Fruit fly (Drosophila melanogaster) whole organism, embryonic: Measurements from ENCODE around the gene dome.

ENCODE experiments used
- CG10366 ChIP-seq: fragments of 200-800 bp; sonication (Bioruptor generic); IDR thresholded peaks from 2 replicates; pipeline ENCODE4 v1.3.6; 2022; ENCODE audit warnings: missing biosample characterization, missing genetic modification characterization
- CG14965 ChIP-seq: fragments of 200-800 bp; sonication (Bioruptor generic); optimal IDR thresholded peaks from 2 replicates; lab custom pipeline; 2016; ENCODE audit warnings: missing biosample characterization, missing genetic modification characterization, borderline replicate concordance
- CG17361 ChIP-seq: fragments of 200-800 bp; sonication (Bioruptor generic); IDR thresholded peaks from 3 replicates; pipeline ENCODE4 v1.3.6; 2022; ENCODE audit warnings: missing biosample characterization, missing genetic modification characterization
- CG1792 ChIP-seq: fragments of 200-800 bp; sonication (Bioruptor generic); optimal IDR thresholded peaks from 2 replicates; lab custom pipeline; 2016; ENCODE audit warnings: missing biosample characterization, missing genetic modification characterization
- CG18011 ChIP-seq: fragments of 200-800 bp; sonication (Bioruptor generic); optimal IDR thresholded peaks from 2 replicates; lab custom pipeline; 2017; ENCODE audit warnings: missing biosample characterization, missing genetic modification characterization, mild to moderate bottlenecking, moderate library complexity, missing genotype
- CG2120 ChIP-seq: fragments of 200-800 bp; sonication (Bioruptor generic); optimal IDR thresholded peaks from 3 replicates; lab custom pipeline; 2016; ENCODE audit warnings: missing biosample characterization, missing genetic modification characterization
- CG30020 ChIP-seq: fragments of 200-800 bp; optimal IDR thresholded peaks from 2 replicates; lab custom pipeline; 2019; ENCODE audit warnings: missing biosample characterization, mild to moderate bottlenecking, missing genetic modification characterization, moderate library complexity
- CG30431 ChIP-seq: fragments of 200-800 bp; sonication (Bioruptor generic); optimal IDR thresholded peaks from 2 replicates; lab custom pipeline; 2017; ENCODE audit warnings: missing biosample characterization, missing genetic modification characterization
- CG4282 ChIP-seq: fragments of 200-800 bp; sonication (Bioruptor generic); optimal IDR thresholded peaks from 2 replicates; lab custom pipeline; 2016; ENCODE audit warnings: missing biosample characterization, missing genetic modification characterization
- CG4328 ChIP-seq: fragments of 200-800 bp; sonication (Bioruptor generic); optimal IDR thresholded peaks from 3 replicates; lab custom pipeline; 2017; ENCODE audit warnings: missing biosample characterization, missing genetic modification reagents, missing genetic modification characterization
- CG4360 ChIP-seq: fragments of 200-800 bp; sonication (Bioruptor generic); IDR thresholded peaks from 2 replicates; pipeline ENCODE4 v1.3.6; 2022; ENCODE audit warnings: missing biosample characterization, missing genetic modification characterization
- CG4617 ChIP-seq: fragments of 200-800 bp; sonication (Bioruptor generic); optimal IDR thresholded peaks from 3 replicates; lab custom pipeline; 2016; ENCODE audit warnings: missing biosample characterization, missing genetic modification characterization, borderline replicate concordance
- CG6765 ChIP-seq: fragments of 200-800 bp; sonication (Bioruptor generic); optimal IDR thresholded peaks from 3 replicates; lab custom pipeline; 2017; ENCODE audit warnings: missing biosample characterization, mild to moderate bottlenecking, missing genetic modification characterization
- CG6791 ChIP-seq: fragments of 200-800 bp; sonication (Bioruptor generic); IDR thresholded peaks from 3 replicates; pipeline ENCODE4 v1.3.6; 2022; ENCODE audit warnings: missing biosample characterization, missing genetic modification characterization; ENCODE audit not compliant: partially characterized antibody
- CG7556 ChIP-seq: fragments of 200-800 bp; sonication (Bioruptor generic); optimal IDR thresholded peaks from 2 replicates; lab custom pipeline; 2017; ENCODE audit warnings: missing biosample characterization, mild to moderate bottlenecking, missing genetic modification characterization
- CG7928 ChIP-seq: fragments of 200-800 bp; sonication (Bioruptor generic); optimal IDR thresholded peaks from 2 replicates; lab custom pipeline; 2017; ENCODE audit warnings: missing biosample characterization, mild to moderate bottlenecking, missing genetic modification characterization
- CG9876 ChIP-seq: fragments of 200-800 bp; sonication (Bioruptor generic); optimal IDR thresholded peaks from 2 replicates; lab custom pipeline; 2016; ENCODE audit warnings: missing biosample characterization, missing genetic modification characterization
- CTCF ChIP-seq: fragments of 200-800 bp; sonication (Bioruptor generic); optimal IDR thresholded peaks from 2 replicates; lab custom pipeline; 2017; ENCODE audit warnings: missing biosample characterization, mild to moderate bottlenecking, missing genetic modification characterization, moderate library complexity
- D19A ChIP-seq: fragments of 200-800 bp; optimal IDR thresholded peaks from 3 replicates; lab custom pipeline; 2019; ENCODE audit warnings: missing biosample characterization, mild to moderate bottlenecking, missing genetic modification characterization, moderate library complexity
- Dbx ChIP-seq: fragments of 200-800 bp; sonication (Bioruptor generic); IDR thresholded peaks from 3 replicates; pipeline ENCODE4 v1.3.6; 2022; ENCODE audit warnings: missing biosample characterization, missing genetic modification characterization
- Doc2 ChIP-seq: fragments of 200-800 bp; sonication (Bioruptor generic); IDR thresholded peaks from 2 replicates; pipeline ENCODE4 v1.3.6; 2022; ENCODE audit warnings: missing biosample characterization, missing genetic modification characterization
- H15 ChIP-seq: fragments of 200-800 bp; sonication (Bioruptor generic); IDR thresholded peaks from 3 replicates; pipeline ENCODE4 v1.3.6; 2022; ENCODE audit warnings: missing biosample characterization, missing genetic modification characterization
- Hand ChIP-seq: fragments of 200-800 bp; sonication (Bioruptor generic); optimal IDR thresholded peaks from 2 replicates; lab custom pipeline; 2017; ENCODE audit warnings: mild to moderate bottlenecking, missing biosample characterization, missing genetic modification reagents, missing genetic modification characterization
- HmgD ChIP-seq: fragments of 200-800 bp; sonication (Bioruptor generic); optimal IDR thresholded peaks from 3 replicates; lab custom pipeline; 2016; ENCODE audit warnings: missing biosample characterization, missing genetic modification characterization
- NC2β ChIP-seq: fragments of 200-800 bp; sonication (Bioruptor generic); optimal IDR thresholded peaks from 2 replicates; lab custom pipeline; 2016; ENCODE audit warnings: missing biosample characterization, missing genetic modification characterization
- NFAT ChIP-seq: fragments of 200-800 bp; sonication (Bioruptor generic); IDR thresholded peaks from 2 replicates; pipeline ENCODE4 v1.3.6; 2022; ENCODE audit warnings: missing biosample characterization, missing genetic modification characterization
- Opbp ChIP-seq: fragments of 200-800 bp; sonication (Bioruptor generic); IDR thresholded peaks from 3 replicates; pipeline ENCODE4 v1.3.6; 2022; ENCODE audit warnings: missing biosample characterization, missing genetic modification characterization; ENCODE audit not compliant: partially characterized antibody
- Optix ChIP-seq: fragments of 200-800 bp; sonication (Bioruptor generic); IDR thresholded peaks from 3 replicates; pipeline ENCODE4 v1.3.6; 2022; ENCODE audit warnings: missing biosample characterization, missing genetic modification characterization
- Stat92E ChIP-seq, 3 experiments: fragments of >200 bp in 2 of 3; fragments of 200-800 bp in 1 of 3; sonication (Bioruptor generic) in 1 of 3; optimal IDR thresholded peaks; 2 replicates each; lab custom pipeline; 2017 to 2019; ENCODE audit warnings: missing biosample characterization in 3 of 3, missing genetic modification characterization in 3 of 3, mild to moderate bottlenecking in 1 of 3, moderate library complexity in 1 of 3
- Trl ChIP-seq, 3 experiments: fragments of >200 bp in 2 of 3; fragments of 200-800 bp in 1 of 3; sonication (Bioruptor generic) in 1 of 3; optimal IDR thresholded peaks; 2 replicates in 1 of 3; 3 replicates in 2 of 3; lab custom pipeline; 2016 to 2017; ENCODE audit warnings: missing biosample characterization in 1 of 3, missing genetic modification characterization in 1 of 3
- Xbp1 ChIP-seq: fragments of 200-800 bp; sonication (Bioruptor generic); optimal IDR thresholded peaks from 3 replicates; lab custom pipeline; 2016; ENCODE audit warnings: missing biosample characterization, mild to moderate bottlenecking, missing genetic modification characterization
- ap ChIP-seq: fragments of 200-800 bp; sonication (Bioruptor generic); IDR thresholded peaks from 2 replicates; pipeline ENCODE4 v1.3.6; 2022; ENCODE audit warnings: missing biosample characterization, missing genetic modification characterization
- br ChIP-seq: fragments of >200 bp; optimal IDR thresholded peaks from 2 replicates; lab custom pipeline; 2017
- croc ChIP-seq: fragments of 200-800 bp; sonication (Bioruptor generic); conservative IDR thresholded peaks from 3 replicates; pipeline ENCODE4 v1.3.6; 2022; ENCODE audit warnings: missing biosample characterization, missing genetic modification characterization
- dimm ChIP-seq: fragments of 200-800 bp; sonication (Bioruptor generic); IDR thresholded peaks from 2 replicates; pipeline ENCODE4 v1.3.6; 2022; ENCODE audit warnings: missing biosample characterization, missing genetic modification characterization
- dmrt11E ChIP-seq: fragments of 200-800 bp; sonication (Bioruptor generic); optimal IDR thresholded peaks from 3 replicates; lab custom pipeline; 2018; ENCODE audit warnings: missing biosample characterization, mild to moderate bottlenecking, missing genetic modification characterization, moderate library complexity
- dpn ChIP-seq, 2 experiments: fragments of 200-800 bp; sonication (Bioruptor generic); optimal IDR thresholded peaks; 3 replicates each; lab custom pipeline; 2016; ENCODE audit warnings: missing biosample characterization in 2 of 2, missing genetic modification characterization in 2 of 2
- emc ChIP-seq: fragments of 200-800 bp; sonication (Bioruptor generic); optimal IDR thresholded peaks from 2 replicates; lab custom pipeline; 2016; ENCODE audit warnings: missing biosample characterization, missing genetic modification characterization
- ewg ChIP-seq: fragments of 200-800 bp; sonication (Bioruptor generic); optimal IDR thresholded peaks from 3 replicates; lab custom pipeline; 2017; ENCODE audit warnings: mild to moderate bottlenecking, missing biosample characterization, missing genetic modification reagents, missing genetic modification characterization
- exex ChIP-seq: fragments of 200-800 bp; sonication (Bioruptor generic); optimal IDR thresholded peaks from 4 replicates; lab custom pipeline; 2018; ENCODE audit warnings: missing biosample characterization, mild to moderate bottlenecking, missing genetic modification characterization, moderate library complexity
- gcm ChIP-seq: fragments of 200-800 bp; sonication (Bioruptor generic); optimal IDR thresholded peaks from 2 replicates; lab custom pipeline; 2019; ENCODE audit warnings: missing biosample characterization, mild to moderate bottlenecking, missing genetic modification characterization, moderate library complexity
- h ChIP-seq: fragments of >200 bp; optimal IDR thresholded peaks from 2 replicates; lab custom pipeline; 2017
- jing ChIP-seq: fragments of 200-800 bp; sonication (Bioruptor generic); optimal IDR thresholded peaks from 2 replicates; lab custom pipeline; 2018; ENCODE audit warnings: missing biosample characterization, mild to moderate bottlenecking, missing genetic modification characterization
- mirr ChIP-seq: fragments of 200-800 bp; sonication (Bioruptor generic); optimal IDR thresholded peaks from 3 replicates; lab custom pipeline; 2018; ENCODE audit warnings: missing biosample characterization, mild to moderate bottlenecking, missing genetic modification characterization
- mld ChIP-seq: fragments of 200-800 bp; sonication (Bioruptor generic); IDR thresholded peaks from 3 replicates; pipeline ENCODE4 v1.3.6; 2022; ENCODE audit warnings: missing biosample characterization, missing genetic modification characterization; ENCODE audit not compliant: partially characterized antibody
- oc ChIP-seq: fragments of 200-800 bp; sonication (Bioruptor generic); optimal IDR thresholded peaks from 2 replicates; lab custom pipeline; 2018; ENCODE audit warnings: missing biosample characterization, mild to moderate bottlenecking, missing genetic modification characterization, moderate library complexity
- pum ChIP-seq: fragments of 200-800 bp; sonication (Bioruptor generic); optimal IDR thresholded peaks from 2 replicates; lab custom pipeline; 2016; ENCODE audit warnings: missing biosample characterization, missing genetic modification characterization
- repo ChIP-seq: fragments of 200-800 bp; sonication (Bioruptor generic); optimal IDR thresholded peaks from 2 replicates; lab custom pipeline; 2016; ENCODE audit warnings: missing biosample characterization, missing genetic modification characterization
- sima ChIP-seq: fragments of 200-800 bp; sonication (Bioruptor generic); optimal IDR thresholded peaks from 2 replicates; lab custom pipeline; 2016; ENCODE audit warnings: missing biosample characterization, missing genetic modification characterization
- stc ChIP-seq: fragments of 200-800 bp; sonication (Bioruptor generic); IDR thresholded peaks from 2 replicates; pipeline ENCODE4 v1.3.6; 2022; ENCODE audit warnings: missing biosample characterization, missing genetic modification characterization
- tx ChIP-seq: fragments of 200-800 bp; sonication (Bioruptor generic); optimal IDR thresholded peaks from 2 replicates; lab custom pipeline; 2016; ENCODE audit warnings: missing biosample characterization, missing genetic modification characterization
- vvl ChIP-seq: fragments of 200-800 bp; sonication (Bioruptor generic); IDR thresholded peaks from 2 replicates; pipeline ENCODE4 v1.3.6; 2022; ENCODE audit warnings: missing biosample characterization, missing genetic modification characterization

The dome gene

dm6 chrX:19668405-19668804 is 14.9 kb downstream of the dome start (continued):
- TF ChIP-seq NC2β (peak; percentile 97), Xbp1 (peak; percentile 98), CG1792 (GFP tag; lab: Kevin White, UChicago) (peak; percentile 95), mld (no peak), emc (GFP tag; lab: Kevin White, UChicago) (peak; percentile 78), CG7556 (peak; percentile 95), CG9876 (GFP tag; lab: Kevin White, UChicago) (peak; percentile 98), mirr (GFP tag; lab: Kevin White, UChicago) (peak; percentile 86), CG6765 (GFP tag; lab: Kevin White, UChicago) (peak; percentile 78), HmgD (GFP tag; lab: Kevin White, UChicago) (peak; percentile 92), CG10366 (GFP tag; lab: Robert Waterston, UW) (peak; percentile 97), exex (tag; lab: Kevin White, UChicago) (no peak), Opbp (GFP tag; lab: Robert Waterston, UW) (no peak), dpn (GFP tag; optimal IDR thresholded peaks at IDR 0.05; lab: Kevin White, UChicago) (peak; percentile 98), stc (GFP tag; lab: Robert Waterston, UW) (peak; percentile 88), Dbx (peak; percentile 89), Hand (GFP tag; lab: Kevin White, UChicago) (peak; percentile 88), CG18011 (GFP tag; lab: Kevin White, UChicago) (peak; percentile 79), CG4282 (GFP tag; lab: Kevin White, UChicago) (peak; percentile 80), br (lab: Kevin White, UChicago) (no peak), pum (peak; percentile 98), ewg (peak; percentile 92), NFAT (GFP tag; lab: Robert Waterston, UW) (peak; percentile 93), CG4617 (GFP tag; lab: Kevin White, UChicago) (peak; percentile 91), D19A (tag; lab: Kevin White, UChicago) (peak; percentile 84), dmrt11E (tag; lab: Kevin White, UChicago) (peak; percentile 98), Trl (optimal IDR thresholded peaks at IDR 0.05; lab: Kevin White, UChicago) (no peak), Trl (GFP tag; optimal IDR thresholded peaks at IDR 0.05; lab: Kevin White, UChicago) (peak; percentile 98), CG4360 (peak; percentile 46; the same call in 1 of the 2 replicates), CG30431 (GFP tag; lab: Kevin White, UChicago) (peak; percentile 97), sima (peak; percentile 75), ap (GFP tag; lab: Robert Waterston, UW) (peak; percentile 91), Stat92E (GFP tag; optimal IDR thresholded peaks at IDR 0.05; lab: Kevin White, UChicago) (peak in 1 of 3 experiments; percentile 90), CG4328 (GFP tag; lab: Kevin White, UChicago) (peak; percentile 84), gcm (GFP tag; lab: Kevin White, UChicago) (peak; percentile 96), CG6791 (GFP tag; lab: Robert Waterston, UW) (no peak), CG2120 (GFP tag; lab: Kevin White, UChicago) (peak; percentile 98), jing (GFP tag; lab: Kevin White, UChicago) (peak; percentile 93), dimm (GFP tag; lab: Robert Waterston, UW) (peak; percentile 93), CTCF (peak; percentile 56), CG14965 (GFP tag; lab: Kevin White, UChicago) (peak; percentile 68), oc (tag; lab: Kevin White, UChicago) (peak; percentile 97), Doc2 (GFP tag; lab: Robert Waterston, UW) (peak; percentile 56; the same call in 1 of the 2 replicates), vvl (GFP tag; lab: Robert Waterston, UW) (peak; percentile 98), H15 (peak; percentile 90), h (lab: Kevin White, UChicago) (no peak), Optix (GFP tag; lab: Robert Waterston, UW) (peak; percentile 97), repo (GFP tag; lab: Kevin White, UChicago) (peak; percentile 94), croc (GFP tag; lab: Robert Waterston, UW) (peak; percentile 91), CG17361 (peak; percentile 92), CG30020 (tag; lab: Kevin White, UChicago) (peak; percentile 81), CG7928 (GFP tag; lab: Kevin White, UChicago) (peak; percentile 70), tx (peak; percentile 97)
